Fruit fly (Drosophila melanogaster) whole organism, prepupa: ENCODE measurements around the gene CG13358.

Experiments used
- Blimp-1 ChIP-seq: fragments of 200-800 bp; sonication (Bioruptor generic); optimal IDR thresholded peaks from 3 replicates; lab custom pipeline; 2017; ENCODE audit warnings: missing biosample characterization, missing genetic modification characterization, mild to moderate bottlenecking, moderate library complexity, missing genetic modification reagents
- CG11294 ChIP-seq: fragments of 200-800 bp; sonication (Bioruptor generic); IDR thresholded peaks from 2 replicates; pipeline ENCODE4 v1.3.6; 2022; ENCODE audit warnings: missing biosample characterization, missing genetic modification characterization
- CG11762 ChIP-seq: fragments of 200-800 bp; sonication (Bioruptor generic); optimal IDR thresholded peaks from 3 replicates; lab custom pipeline; 2016; ENCODE audit warnings: missing biosample characterization, missing genetic modification characterization; ENCODE audit not compliant: insufficient read depth
- CG11902 ChIP-seq: fragments of 200-800 bp; sonication (Bioruptor generic); optimal IDR thresholded peaks from 3 replicates; lab custom pipeline; 2016; ENCODE audit warnings: missing biosample characterization, missing genetic modification characterization
- CG15336 ChIP-seq: fragments of 200-800 bp; sonication (Bioruptor generic); IDR thresholded peaks from 2 replicates; pipeline ENCODE4 v1.3.6; 2022; ENCODE audit warnings: missing biosample characterization, missing genetic modification characterization
- CG1621 ChIP-seq: fragments of 200-800 bp; sonication (Bioruptor generic); optimal IDR thresholded peaks from 3 replicates; lab custom pipeline; 2018; ENCODE audit warnings: missing biosample characterization, mild to moderate bottlenecking, missing genetic modification characterization
- CG16779 ChIP-seq: fragments of 200-800 bp; sonication (Bioruptor generic); optimal IDR thresholded peaks from 3 replicates; lab custom pipeline; 2017; ENCODE audit warnings: missing biosample characterization, mild to moderate bottlenecking, missing genetic modification characterization
- CG31627 ChIP-seq: fragments of 200-800 bp; sonication (Bioruptor generic); optimal IDR thresholded peaks from 3 replicates; lab custom pipeline; 2016; ENCODE audit warnings: missing biosample characterization, missing genetic modification characterization
- CG34406 ChIP-seq: fragments of 200-800 bp; sonication (Bioruptor generic); optimal IDR thresholded peaks from 3 replicates; lab custom pipeline; 2016; ENCODE audit warnings: missing biosample characterization, missing genetic modification characterization
- CG3919 ChIP-seq: fragments of 200-800 bp; sonication (Bioruptor generic); optimal IDR thresholded peaks from 3 replicates; lab custom pipeline; 2016; ENCODE audit warnings: missing biosample characterization, missing genetic modification characterization
- CG4318 ChIP-seq: fragments of 200-800 bp; sonication (Bioruptor generic); optimal IDR thresholded peaks from 3 replicates; lab custom pipeline; 2017; ENCODE audit warnings: missing biosample characterization, mild to moderate bottlenecking, missing genetic modification characterization
- CG6276 ChIP-seq: fragments of 200-800 bp; sonication (Bioruptor generic); optimal IDR thresholded peaks from 2 replicates; lab custom pipeline; 2017; ENCODE audit warnings: missing biosample characterization, mild to moderate bottlenecking, missing genetic modification characterization
- CG6792 ChIP-seq: fragments of 200-800 bp; sonication (Bioruptor generic); optimal IDR thresholded peaks from 3 replicates; lab custom pipeline; 2016; ENCODE audit warnings: missing biosample characterization, missing genetic modification characterization
- CG6854 ChIP-seq: fragments of 200-800 bp; sonication (Bioruptor generic); optimal IDR thresholded peaks from 2 replicates; lab custom pipeline; 2017; ENCODE audit warnings: missing biosample characterization, mild to moderate bottlenecking, missing genetic modification characterization
- CG7368 ChIP-seq: fragments of 200-800 bp; sonication (Bioruptor generic); optimal IDR thresholded peaks from 3 replicates; lab custom pipeline; 2016; ENCODE audit warnings: missing biosample characterization, missing genetic modification characterization
- CG8319 ChIP-seq: fragments of 200-800 bp; sonication (Bioruptor generic); optimal IDR thresholded peaks from 3 replicates; lab custom pipeline; 2016; ENCODE audit warnings: missing biosample characterization, missing genetic modification characterization
- CG9139 ChIP-seq: fragments of 200-800 bp; sonication (Bioruptor generic); optimal IDR thresholded peaks from 3 replicates; lab custom pipeline; 2017; ENCODE audit warnings: missing biosample characterization, mild to moderate bottlenecking, missing genetic modification characterization
- Eip75B ChIP-seq: fragments of 200-800 bp; sonication (Bioruptor generic); optimal IDR thresholded peaks from 3 replicates; lab custom pipeline; 2016; ENCODE audit warnings: missing biosample characterization, missing genetic modification characterization
- Eip78C ChIP-seq: fragments of 200-800 bp; sonication (Bioruptor generic); peaks from one replicate; lab custom pipeline; 2016; ENCODE audit warnings: missing biosample characterization, missing genetic modification characterization
- Eip93F ChIP-seq: fragments of 200-800 bp; sonication (Bioruptor generic); optimal IDR thresholded peaks from 2 replicates; lab custom pipeline; 2016; ENCODE audit warnings: missing biosample characterization, mild to moderate bottlenecking, missing genetic modification characterization
- Ets21C ChIP-seq: fragments of 200-800 bp; sonication (Bioruptor generic); optimal IDR thresholded peaks from 3 replicates; lab custom pipeline; 2016; ENCODE audit warnings: missing biosample characterization, missing genetic modification characterization
- Ets96B ChIP-seq: fragments of 200-800 bp; optimal IDR thresholded peaks from 2 replicates; lab custom pipeline; 2019; ENCODE audit warnings: missing biosample characterization, mild to moderate bottlenecking, missing genetic modification characterization, moderate library complexity
- Gug ChIP-seq: fragments of 200-800 bp; sonication (Bioruptor generic); IDR thresholded peaks from 2 replicates; pipeline ENCODE4 v1.3.6; 2022; ENCODE audit warnings: missing biosample characterization, missing genetic modification characterization
- Hr38 ChIP-seq: sonication (Bioruptor generic); optimal IDR thresholded peaks from 2 replicates; lab custom pipeline; 2016; ENCODE audit warnings: missing biosample characterization, missing genetic modification characterization
- Hr4 ChIP-seq: fragments of 200-800 bp; sonication (Bioruptor generic); optimal IDR thresholded peaks from 3 replicates; lab custom pipeline; 2016; ENCODE audit warnings: missing biosample characterization, missing genetic modification characterization
- Lpt ChIP-seq: fragments of 200-800 bp; sonication (Bioruptor generic); optimal IDR thresholded peaks from 3 replicates; lab custom pipeline; 2016; ENCODE audit warnings: missing biosample characterization, missing genetic modification characterization
- Met ChIP-seq: fragments of 200-800 bp; sonication (Bioruptor generic); optimal IDR thresholded peaks from 3 replicates; lab custom pipeline; 2016; ENCODE audit warnings: missing biosample characterization, missing genetic modification characterization
- OdsH ChIP-seq: fragments of 200-800 bp; sonication (Bioruptor generic); optimal IDR thresholded peaks from 3 replicates; lab custom pipeline; 2016; ENCODE audit warnings: missing biosample characterization, missing genetic modification characterization
- Smox ChIP-seq: fragments of 200-800 bp; sonication (Bioruptor generic); optimal IDR thresholded peaks from 3 replicates; lab custom pipeline; 2016; ENCODE audit warnings: missing biosample characterization, missing genetic modification characterization
- Sox14 ChIP-seq: fragments of 200-800 bp; sonication (Bioruptor generic); optimal IDR thresholded peaks from 3 replicates; lab custom pipeline; 2016; ENCODE audit warnings: missing biosample characterization, missing genetic modification characterization
- Sox15 ChIP-seq: fragments of 200-800 bp; sonication (Bioruptor generic); optimal IDR thresholded peaks from 3 replicates; lab custom pipeline; 2016; ENCODE audit warnings: missing biosample characterization, missing genetic modification characterization
- achi ChIP-seq: fragments of 200-800 bp; sonication (Bioruptor generic); optimal IDR thresholded peaks from 3 replicates; lab custom pipeline; 2016; ENCODE audit warnings: missing biosample characterization, missing genetic modification characterization
- acj6 ChIP-seq: fragments of 200-800 bp; sonication (Bioruptor generic); optimal IDR thresholded peaks from 3 replicates; lab custom pipeline; 2016; ENCODE audit warnings: missing biosample characterization, missing genetic modification characterization
- cyc ChIP-seq: fragments of 200-800 bp; sonication (Bioruptor generic); optimal IDR thresholded peaks from 3 replicates; lab custom pipeline; 2016; ENCODE audit warnings: missing biosample characterization, missing genetic modification characterization
- dac ChIP-seq: fragments of 200-800 bp; sonication (Bioruptor generic); optimal IDR thresholded peaks from 2 replicates; lab custom pipeline; 2017; ENCODE audit warnings: missing biosample characterization, mild to moderate bottlenecking, missing genetic modification characterization
- eg ChIP-seq: fragments of 200-800 bp; sonication (Bioruptor generic); IDR thresholded peaks from 3 replicates; pipeline ENCODE4 v1.3.6; 2022; ENCODE audit warnings: missing biosample characterization, missing genetic modification characterization
- esn ChIP-seq: fragments of 200-800 bp; sonication (Bioruptor generic); optimal IDR thresholded peaks from 2 replicates; lab custom pipeline; 2016; ENCODE audit warnings: missing biosample characterization, mild to moderate bottlenecking, missing genetic modification characterization, moderate library complexity
- fd85E ChIP-seq: fragments of 200-800 bp; sonication (Bioruptor generic); optimal IDR thresholded peaks from 3 replicates; lab custom pipeline; 2016; ENCODE audit warnings: missing biosample characterization, missing genetic modification characterization
- fkh ChIP-seq: fragments of 200-800 bp; sonication (Bioruptor generic); optimal IDR thresholded peaks from 3 replicates; lab custom pipeline; 2017; ENCODE audit warnings: missing biosample characterization, mild to moderate bottlenecking, missing genetic modification characterization, moderate library complexity
- net ChIP-seq: fragments of 200-800 bp; sonication (Bioruptor generic); optimal IDR thresholded peaks from 3 replicates; lab custom pipeline; 2016; ENCODE audit warnings: missing biosample characterization, missing genetic modification characterization
- pdm3 ChIP-seq: fragments of 200-800 bp; sonication (Bioruptor generic); optimal IDR thresholded peaks from 3 replicates; lab custom pipeline; 2016; ENCODE audit warnings: missing biosample characterization, missing genetic modification characterization
- salr ChIP-seq, 2 experiments: fragments of 200-800 bp; sonication (Bioruptor generic); optimal IDR thresholded peaks; 3 replicates each; lab custom pipeline; 2016 to 2018; ENCODE audit warnings: missing biosample characterization in 2 of 2, missing genetic modification characterization in 2 of 2, mild to moderate bottlenecking in 1 of 2
- spab ChIP-seq: fragments of 200-800 bp; sonication (Bioruptor generic); optimal IDR thresholded peaks from 2 replicates; lab custom pipeline; 2017; ENCODE audit warnings: missing biosample characterization, mild to moderate bottlenecking, missing genetic modification characterization, missing genetic modification reagents
- svp ChIP-seq: fragments of 200-800 bp; sonication (Bioruptor generic); peaks from one replicate; lab custom pipeline; 2016; ENCODE audit warnings: missing biosample characterization, missing genetic modification characterization
- topi ChIP-seq: fragments of 200-800 bp; sonication (Bioruptor generic); optimal IDR thresholded peaks from 3 replicates; lab custom pipeline; 2016; ENCODE audit warnings: missing biosample characterization, missing genetic modification characterization
- vri ChIP-seq: fragments of 200-800 bp; sonication (Bioruptor generic); optimal IDR thresholded peaks from 3 replicates; lab custom pipeline; 2016; ENCODE audit warnings: missing biosample characterization, mild to moderate bottlenecking, missing genetic modification characterization

CG13358 gene

dm6 chrX:779344-779743 is 25.4 kb downstream of the CG13358 start (continued):
- no peak for TF ChIP-seq CG9139 (GFP tag; lab: Kevin White, UChicago)
- peak; percentile 61 for TF ChIP-seq pdm3 (GFP tag; lab: Kevin White, UChicago)
- no peak for TF ChIP-seq Blimp-1 (GFP tag; lab: Kevin White, UChicago)
- peak; percentile 43 for TF ChIP-seq Ets21C (GFP tag; lab: Kevin White, UChicago)
- TF ChIP-seq CG8319 (GFP tag; lab: Kevin White, UChicago) = peak; percentile 33
- TF ChIP-seq achi (GFP tag; lab: Kevin White, UChicago) = peak; percentile 66
- peak; percentile 47; the same call in 1 of the 2 replicates for TF ChIP-seq CG15336 (GFP tag; lab: Robert Waterston, UW)
- peak; percentile 56 for TF ChIP-seq OdsH (GFP tag; lab: Kevin White, UChicago)
- peak; percentile 2 for TF ChIP-seq CG11902
- TF ChIP-seq Lpt (GFP tag; lab: Kevin White, UChicago) = peak; percentile 60
- TF ChIP-seq CG34406 (GFP tag; lab: Kevin White, UChicago) = peak; percentile 55
- peak; percentile 62 for TF ChIP-seq Sox14 (GFP tag; lab: Kevin White, UChicago)
- no peak for TF ChIP-seq fkh (GFP tag; lab: Kevin White, UChicago)
- TF ChIP-seq Eip93F = no peak
- peak; percentile 68 for TF ChIP-seq Met (GFP tag; lab: Kevin White, UChicago)
- TF ChIP-seq cyc (GFP tag; lab: Kevin White, UChicago) = peak; percentile 38
- TF ChIP-seq topi (GFP tag; lab: Kevin White, UChicago) = peak; percentile 67
- peak; percentile 51 for TF ChIP-seq net (GFP tag; lab: Kevin White, UChicago)
- TF ChIP-seq vri (GFP tag; lab: Kevin White, UChicago) = peak; percentile 52
- peak; percentile 65 for TF ChIP-seq esn (GFP tag; lab: Kevin White, UChicago)
- no peak for TF ChIP-seq CG11294
- peak; percentile 19 for TF ChIP-seq Sox15 (GFP tag; lab: Kevin White, UChicago)
- TF ChIP-seq dac (GFP tag; lab: Kevin White, UChicago) = peak; percentile 12
- TF ChIP-seq CG31627 = peak; percentile 59
- peak; percentile 44 for TF ChIP-seq CG6276

- TF ChIP-seq CG16779 (tag; lab: Kevin White, UChicago) (peak; percentile 14), Blimp-1 (GFP tag; lab: Kevin White, UChicago) (peak; percentile 50), CG11294 (peak; percentile 30; the same call in 1 of the 2 replicates), CG4318 (no peak), Smox (GFP tag; lab: Kevin White, UChicago) (peak; percentile 77), CG11902 (peak; percentile 44), vri (GFP tag; lab: Kevin White, UChicago) (peak; percentile 72), Lpt (GFP tag; lab: Kevin White, UChicago) (peak; percentile 57), CG11762 (GFP tag; lab: Kevin White, UChicago) (no peak), Ets96B (tag; lab: Kevin White, UChicago) (peak; percentile 78), spab (GFP tag; lab: Kevin White, UChicago) (peak; percentile 70), fd85E (GFP tag; lab: Kevin White, UChicago) (no peak), CG7368 (GFP tag; lab: Kevin White, UChicago) (peak; percentile 46), Gug (GFP tag; lab: Robert Waterston, UW) (peak; percentile 47), Eip75B (GFP tag; lab: Kevin White, UChicago) (peak; percentile 81), CG1621 (tag; lab: Kevin White, UChicago) (peak; percentile 57), Eip78C (peak; percentile 94), eg (GFP tag; lab: Robert Waterston, UW) (peak; percentile 56; the same call in 2 of the 3 replicates), pdm3 (GFP tag; lab: Kevin White, UChicago) (peak; percentile 73), Sox15 (GFP tag; lab: Kevin White, UChicago) (peak; percentile 25), Hr38 (GFP tag; lab: Kevin White, UChicago) (no peak), Hr4 (GFP tag; lab: Kevin White, UChicago) (no peak), Ets21C (GFP tag; lab: Kevin White, UChicago) (peak; percentile 44), esn (GFP tag; lab: Kevin White, UChicago) (peak; percentile 84), topi (GFP tag; lab: Kevin White, UChicago) (peak; percentile 81), CG9139 (GFP tag; lab: Kevin White, UChicago) (peak; percentile 65), CG6276 (peak; percentile 15), dac (GFP tag; lab: Kevin White, UChicago) (no peak), CG3919 (GFP tag; lab: Kevin White, UChicago) (peak; percentile 76), acj6 (GFP tag; lab: Kevin White, UChicago) (peak; percentile 66), fkh (GFP tag; lab: Kevin White, UChicago) (no peak), svp (GFP tag; lab: Kevin White, UChicago) (peak; percentile 93), CG8319 (GFP tag; lab: Kevin White, UChicago) (no peak), Met (GFP tag; lab: Kevin White, UChicago) (peak; percentile 81), Eip93F (peak; percentile 50), CG6792 (GFP tag; lab: Kevin White, UChicago) (peak; percentile 79), CG31627 (peak; percentile 65), CG34406 (GFP tag; lab: Kevin White, UChicago) (peak; percentile 75), net (GFP tag; lab: Kevin White, UChicago) (peak; percentile 58), CG15336 (GFP tag; lab: Robert Waterston, UW) (peak; percentile 71; the same call in 1 of the 2 replicates), salr (GFP tag; optimal IDR thresholded peaks at IDR 0.05; lab: Kevin White, UChicago) (peak; percentile 40 to 45), CG6854 (GFP tag; lab: Kevin White, UChicago) (peak; percentile 26)
These were observed 29.5 kb downstream of the CG13358 start for dm6 chrX:775184-775583.
